Worm (Caenorhabditis elegans) whole organism, L4/young adult: ENCODE results near the gene nhr-45.

Experiments
- W03F9.2 ChIP-seq: fragments of 150-350 bp; optimal IDR thresholded peaks from 2 replicates; lab custom pipeline; 2014; ENCODE audit warnings: missing biosample characterization, missing genetic modification characterization
- dao-5 ChIP-seq: sonication (generic microtip); optimal IDR thresholded peaks from 2 replicates; lab custom pipeline; 2016; ENCODE audit warnings: missing genotype, missing genetic modification characterization, moderate library complexity, missing compliant biosample characterization
- him-1 ChIP-seq: sonication (generic microtip); optimal IDR thresholded peaks from 2 replicates; lab custom pipeline; 2016; ENCODE audit warnings: missing genotype, missing genetic modification reagents, missing genetic modification characterization, missing compliant biosample characterization

ce11 chrX:4636143-4636542 lies 24.0 kb downstream of the nhr-45 start:
- no peak for TF ChIP-seq W03F9.2 (tag; lab: Kevin White, UChicago)
- no peak for TF ChIP-seq dao-5 (tag; lab: Kevin White, UChicago)
- TF ChIP-seq him-1 (tag; lab: Kevin White, UChicago): no peak
